Worm (Caenorhabditis elegans) whole organism, mixed stage, embryonic: ENCODE data around the gene idpp-4.

Experiments
- elt-3 ChIP-seq: fragments of 150-350 bp; optimal IDR thresholded peaks from 2 replicates; lab custom pipeline; 2014; ENCODE audit warnings: missing biosample characterization, missing genetic modification characterization
- ham-2 ChIP-seq: fragments of 200-800 bp; sonication (Bioruptor generic); optimal IDR thresholded peaks from 2 replicates; lab custom pipeline; 2018; ENCODE audit warnings: mild to moderate bottlenecking, missing genetic modification characterization, missing compliant biosample characterization
- lin-13 ChIP-seq: fragments of 150-350 bp; optimal IDR thresholded peaks from 2 replicates; lab custom pipeline; 2014; ENCODE audit warnings: missing biosample characterization, missing genetic modification characterization
- lin-32 ChIP-seq: fragments of 200-800 bp; sonication (Bioruptor generic); optimal IDR thresholded peaks from 2 replicates; lab custom pipeline; 2018; ENCODE audit warnings: mild to moderate bottlenecking, missing genetic modification characterization, missing compliant biosample characterization
- mab-5 ChIP-seq: fragments of 150-350 bp; optimal IDR thresholded peaks from 2 replicates; lab custom pipeline; 2014; ENCODE audit warnings: missing biosample characterization, missing genetic modification characterization
- pha-4 ChIP-seq: fragments of 150-350 bp; optimal IDR thresholded peaks from 2 replicates; lab custom pipeline; 2018; ENCODE audit warnings: missing biosample characterization, missing genetic modification reagents, missing genetic modification characterization
- tbx-8 ChIP-seq: fragments of 200-800 bp; sonication (Bioruptor generic); optimal IDR thresholded peaks from 2 replicates; lab custom pipeline; 2018; ENCODE audit warnings: mild to moderate bottlenecking, missing genetic modification characterization, moderate library complexity, missing compliant biosample characterization
- unc-120 ChIP-seq: sonication (generic microtip); optimal IDR thresholded peaks from 2 replicates; lab custom pipeline; 2017; ENCODE audit warnings: missing genetic modification characterization, missing compliant biosample characterization; ENCODE audit not compliant: poor library complexity, severe bottlenecking
- unc-62 ChIP-seq: fragments of 150-350 bp; optimal IDR thresholded peaks from 2 replicates; lab custom pipeline; 2014; ENCODE audit warnings: missing biosample characterization, missing genetic modification reagents, missing genetic modification characterization
- ztf-11 ChIP-seq: fragments of 150-350 bp; optimal IDR thresholded peaks from 2 replicates; lab custom pipeline; 2014; ENCODE audit warnings: missing biosample characterization, missing genetic modification characterization

DNA sequence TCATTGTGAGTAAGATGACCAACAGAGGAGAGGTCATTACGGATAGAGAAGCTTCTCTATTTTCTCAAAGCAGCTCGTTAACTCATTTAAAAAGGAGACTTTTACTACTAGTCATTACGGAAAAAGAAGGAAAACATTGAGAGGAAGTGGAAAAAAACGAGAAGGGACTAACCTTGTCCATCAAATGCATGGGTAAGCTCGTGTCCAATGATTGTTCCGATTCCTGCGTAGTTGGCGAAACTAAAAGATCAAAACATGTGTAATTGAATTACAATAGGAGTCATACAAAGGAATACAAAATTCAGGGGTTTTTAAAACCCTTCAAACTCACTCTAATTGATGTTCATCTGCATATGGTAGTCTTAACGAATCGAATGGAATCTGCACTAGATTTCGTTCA, 36.3 kb upstream of the idpp-4 start:
- no peak for TF ChIP-seq ztf-11 (tag; lab: Kevin White, UChicago)
- no peak for TF ChIP-seq tbx-8 (GFP tag; lab: Kevin White, UChicago)
- no peak for TF ChIP-seq lin-32 (GFP tag; lab: Kevin White, UChicago)
- TF ChIP-seq unc-62 (GFP tag; lab: Kevin White, UChicago): no peak
- no peak for TF ChIP-seq mab-5 (tag; lab: Kevin White, UChicago)
- TF ChIP-seq pha-4 (tag; lab: Kevin White, UChicago): no peak
- TF ChIP-seq lin-13 (tag; lab: Kevin White, UChicago): no peak
- no peak for TF ChIP-seq unc-120 (tag; lab: Kevin White, UChicago)
- TF ChIP-seq ham-2 (GFP tag; lab: Kevin White, UChicago): no peak
- no peak for TF ChIP-seq elt-3 (tag; lab: Kevin White, UChicago)
